Fruit fly (Drosophila melanogaster): ENCODE data around the gene pns.

pns gene

DNA sequence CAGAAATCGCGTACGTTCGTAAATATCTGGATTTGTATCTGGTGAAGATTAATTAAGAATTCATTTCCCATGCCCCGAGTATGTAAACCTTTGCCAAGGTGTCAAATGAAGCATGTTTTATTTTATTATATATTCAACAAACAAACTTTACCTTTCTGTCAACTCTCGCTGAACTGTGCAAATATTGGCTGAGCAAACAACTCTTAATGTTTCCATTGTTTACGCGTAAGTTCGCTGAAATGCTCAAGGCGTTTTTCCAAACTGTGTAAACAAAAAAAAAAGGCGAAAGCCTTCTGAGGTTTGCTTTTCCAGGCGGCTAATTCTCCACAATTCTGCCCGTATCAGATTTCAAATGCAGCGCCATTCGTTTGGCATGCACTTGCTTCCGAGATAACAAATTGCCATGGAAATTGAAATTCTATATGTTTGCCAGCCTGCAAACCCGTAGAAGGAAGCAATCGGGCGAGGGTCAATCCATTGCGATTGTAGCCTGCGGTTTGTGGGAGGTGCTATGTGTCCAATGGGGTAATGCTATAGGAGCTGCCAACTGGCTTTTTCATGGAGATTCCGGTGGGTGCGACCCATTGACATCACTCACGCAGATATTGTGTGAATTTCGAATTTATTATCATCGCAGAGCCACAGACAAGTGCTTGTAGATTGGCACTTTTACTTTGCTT lies 54.9 kb downstream of the pns start (continued):
- TF ChIP-seq CG18262 (tag; optimal IDR thresholded peaks at IDR 0.05): no peak
- no peak for TF ChIP-seq CTCF (GFP tag; optimal IDR thresholded peaks at IDR 0.05)
- peak; percentile 77 for TF ChIP-seq CG17359 (tag; optimal IDR thresholded peaks at IDR 0.05)
- TF ChIP-seq CG14441 (GFP tag; IDR thresholded peaks at IDR 0.05): no peak; the same call in 1 of the 2 replicates
- peak; percentile 24; the same call in 1 of the 2 replicates for TF ChIP-seq Ravus (GFP tag; IDR thresholded peaks at IDR 0.05)
- peak; percentile 55; the same call in 1 of the 2 replicates for TF ChIP-seq CG11085 (GFP tag; IDR thresholded peaks at IDR 0.05)
- no peak for TF ChIP-seq Sox100B (GFP tag; optimal IDR thresholded peaks at IDR 0.05)
- peak; percentile 96 for TF ChIP-seq CG7987 (GFP tag; optimal IDR thresholded peaks at IDR 0.05)
- TF ChIP-seq gem (tag; optimal IDR thresholded peaks at IDR 0.05): no peak
- no peak for TF ChIP-seq crp (GFP tag; optimal IDR thresholded peaks at IDR 0.05)
- peak; percentile 43; the same call in 1 of the 3 replicates for TF ChIP-seq dysf (GFP tag; IDR thresholded peaks at IDR 0.05)
- no peak for TF ChIP-seq CG12236 (GFP tag; optimal IDR thresholded peaks at IDR 0.05)
- TF ChIP-seq Dll (GFP tag; IDR thresholded peaks at IDR 0.05; ENCODE audit: partially characterized antibody): no peak
- no peak for TF ChIP-seq Mes4 (GFP tag; optimal IDR thresholded peaks at IDR 0.05)
- TF ChIP-seq MESR4 (GFP tag; optimal IDR thresholded peaks at IDR 0.05): no peak
- peak; percentile 87 for TF ChIP-seq PHDP (tag; optimal IDR thresholded peaks at IDR 0.05)
- TF ChIP-seq chinmo (GFP tag; IDR thresholded peaks at IDR 0.05; ENCODE audit: partially characterized antibody): no peak
- TF ChIP-seq CG10274 (GFP tag; optimal IDR thresholded peaks at IDR 0.05): peak; percentile 71
- TF ChIP-seq Dad (GFP tag; optimal IDR thresholded peaks at IDR 0.05): peak; percentile 44
- no peak for TF ChIP-seq crol (GFP tag; IDR thresholded peaks at IDR 0.05)
- TF ChIP-seq amos (GFP tag; IDR thresholded peaks at IDR 0.05; ENCODE audit: partially characterized antibody): no peak
- TF ChIP-seq CG15011 (GFP tag; optimal IDR thresholded peaks at IDR 0.05): peak; percentile 92
- TF ChIP-seq CG10959 (GFP tag; IDR thresholded peaks at IDR 0.05): no peak
- TF ChIP-seq lov (optimal IDR thresholded peaks at IDR 0.05): no peak
- 0 out of 3 replicates have a peak, but pooled peaks have one; percentile 31 for TF ChIP-seq lov (GFP tag; IDR thresholded peaks at IDR 0.05)
- no peak; the same call in 2 of the 3 replicates for TF ChIP-seq B-H1 (GFP tag; IDR thresholded peaks at IDR 0.05)
- peak; percentile 62 for TF ChIP-seq Blimp-1 (GFP tag; optimal IDR thresholded peaks at IDR 0.05)
- TF ChIP-seq ash1 (GFP tag; optimal IDR thresholded peaks at IDR 0.05): peak; percentile 79
- no peak for TF ChIP-seq dm (GFP tag; optimal IDR thresholded peaks at IDR 0.05)
- TF ChIP-seq Hr39 (optimal IDR thresholded peaks at IDR 0.05): no peak
- no peak for TF ChIP-seq da (GFP tag; optimal IDR thresholded peaks at IDR 0.05)
- peak; percentile 86 for TF ChIP-seq MTF-1 (GFP tag; optimal IDR thresholded peaks at IDR 0.05; ENCODE audit: borderline replicate concordance)
- peak; percentile 39; the same call in 1 of the 2 replicates for TF ChIP-seq CG32767 (GFP tag; IDR thresholded peaks at IDR 0.05)
- TF ChIP-seq kah (GFP tag; optimal IDR thresholded peaks at IDR 0.05): peak; percentile 47
- peak; percentile 57 for TF ChIP-seq zfh2 (GFP tag; optimal IDR thresholded peaks at IDR 0.05)
- no peak for TF ChIP-seq CG2129 (GFP tag; IDR thresholded peaks at IDR 0.05; ENCODE audit: partially characterized antibody)
- no peak for TF ChIP-seq bsh (GFP tag; optimal IDR thresholded peaks at IDR 0.05)
- TF ChIP-seq CG14860 (GFP tag; IDR thresholded peaks at IDR 0.05; ENCODE audit: partially characterized antibody): no peak
- no peak for TF ChIP-seq slp2 (GFP tag; optimal IDR thresholded peaks at IDR 0.05)
- no peak for TF ChIP-seq CG4820 (GFP tag; optimal IDR thresholded peaks at IDR 0.05)
- TF ChIP-seq CG9797 (GFP tag; optimal IDR thresholded peaks at IDR 0.05): no peak
- TF ChIP-seq Ssrp (tag; optimal IDR thresholded peaks at IDR 0.05): no peak
- TF ChIP-seq dpn (GFP tag; optimal IDR thresholded peaks at IDR 0.05): peak in 1 of 2 experiments; percentile 78
- no peak for TF ChIP-seq Hr3 (GFP tag; optimal IDR thresholded peaks at IDR 0.05)
- TF ChIP-seq unpg (GFP tag; optimal IDR thresholded peaks at IDR 0.05): peak; percentile 65
- TF ChIP-seq toy (GFP tag; IDR thresholded peaks at IDR 0.05): 0 out of 2 replicates have a peak, but pooled peaks have one; percentile 18
- TF ChIP-seq lab (GFP tag; optimal IDR thresholded peaks at IDR 0.05): peak; percentile 97
- TF ChIP-seq vvl (GFP tag; IDR thresholded peaks at IDR 0.05): no peak
- TF ChIP-seq Dp (GFP tag; optimal IDR thresholded peaks at IDR 0.05): no peak
- TF ChIP-seq otp (GFP tag; IDR thresholded peaks at IDR 0.05): 0 out of 3 replicates have a peak, but pooled peaks have one; percentile 9

Data from whole organism, embryonic.